Worm (Caenorhabditis elegans): ENCODE data around the gene irld-50.

DNA sequence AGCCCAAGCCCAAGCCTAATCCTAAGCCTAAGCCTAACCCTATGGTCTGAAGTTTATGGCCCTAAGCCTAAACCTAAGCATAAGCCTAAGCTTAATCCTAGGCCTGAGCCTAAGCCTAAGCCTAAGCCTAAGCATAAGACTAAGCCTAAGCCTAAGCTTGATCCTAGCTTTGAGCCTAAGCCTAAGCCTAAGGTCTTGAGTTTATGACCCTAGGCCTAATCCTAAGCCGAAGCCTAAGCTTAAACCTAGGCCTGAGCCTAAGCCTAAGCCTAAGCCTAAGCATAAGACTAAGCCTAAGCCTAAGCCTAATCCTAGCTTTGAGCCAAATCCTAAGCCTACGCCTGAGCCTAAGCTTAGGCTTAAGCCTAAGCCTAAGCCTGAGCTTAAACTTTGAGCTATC is 35.2 kb upstream of the irld-50 start:
- TF ChIP-seq ama-1 (optimal IDR thresholded peaks at IDR 0.05) (no peak), flt-1 (GFP tag; IDR thresholded peaks at IDR 0.05) (no peak), B0310.2 (tag; optimal IDR thresholded peaks at IDR 0.05) (no peak), ceh-13 (GFP tag; optimal IDR thresholded peaks at IDR 0.05) (no peak), ets-7 (tag; optimal IDR thresholded peaks at IDR 0.05) (no peak)
